Fruit fly (Drosophila melanogaster) whole organism, wandering third instar larva: ENCODE data around the gene ZnT86D.

Experiments
- Abd-B ChIP-seq: fragments of >200 bp; optimal IDR thresholded peaks from 2 replicates; lab custom pipeline; 2017; ENCODE audit warnings: missing biosample characterization, missing genetic modification characterization
- CG32264 ChIP-seq: fragments of 200-800 bp; sonication (Bioruptor generic); optimal IDR thresholded peaks from 2 replicates; lab custom pipeline; 2016; ENCODE audit warnings: missing biosample characterization, missing genetic modification characterization
- CG9705 ChIP-seq: fragments of 200-800 bp; sonication (Bioruptor generic); optimal IDR thresholded peaks from 2 replicates; lab custom pipeline; 2018; ENCODE audit warnings: missing biosample characterization, mild to moderate bottlenecking, missing genetic modification characterization
- Dfd ChIP-seq: fragments of >200 bp; optimal IDR thresholded peaks from 2 replicates; lab custom pipeline; 2017; ENCODE audit warnings: missing biosample characterization, missing genetic modification characterization
- GATAd ChIP-seq: sonication (Bioruptor generic); optimal IDR thresholded peaks from 2 replicates; lab custom pipeline; 2016; ENCODE audit warnings: missing biosample characterization, missing genetic modification characterization
- HLH106 ChIP-seq: fragments of 200-800 bp; optimal IDR thresholded peaks from 3 replicates; lab custom pipeline; 2019; ENCODE audit warnings: missing biosample characterization, mild to moderate bottlenecking, missing genetic modification characterization, moderate library complexity
- Hnf4 ChIP-seq: fragments of 200-800 bp; sonication (Bioruptor generic); optimal IDR thresholded peaks from 2 replicates; lab custom pipeline; 2016; ENCODE audit warnings: missing biosample characterization, mild to moderate bottlenecking, missing genetic modification characterization
- Hr83 ChIP-seq: fragments of 200-300 bp; sonication (Bioruptor generic); optimal IDR thresholded peaks from 2 replicates; lab custom pipeline; 2016; ENCODE audit warnings: missing biosample characterization, mild to moderate bottlenecking, missing genetic modification characterization, moderate library complexity; ENCODE audit not compliant: poor library complexity, severe bottlenecking
- Jra ChIP-seq: sonication (Bioruptor generic); optimal IDR thresholded peaks from 2 replicates; lab custom pipeline; 2016; ENCODE audit warnings: missing biosample characterization, missing genetic modification characterization
- Myc ChIP-seq: fragments of >200 bp; optimal IDR thresholded peaks from 2 replicates; lab custom pipeline; 2017
- N ChIP-seq: fragments of >200 bp; optimal IDR thresholded peaks from 2 replicates; lab custom pipeline; 2018; ENCODE audit warnings: missing biosample characterization, missing external identifiers, missing genetic modification characterization
- OdsH ChIP-seq: fragments of 200-800 bp; sonication (Bioruptor generic); optimal IDR thresholded peaks from 2 replicates; lab custom pipeline; 2016; ENCODE audit warnings: missing biosample characterization, mild to moderate bottlenecking, missing genetic modification characterization
- Rel ChIP-seq, 2 experiments: fragments of 200-800 bp; sonication (Bioruptor generic) in 1 of 2; optimal IDR thresholded peaks; 2 replicates in 1 of 2; 3 replicates in 1 of 2; lab custom pipeline; 2016 to 2019; ENCODE audit warnings: mild to moderate bottlenecking in 2 of 2, missing biosample characterization in 2 of 2, missing genetic modification characterization in 2 of 2, moderate library complexity in 1 of 2
- Sp1 ChIP-seq: fragments of 200-800 bp; sonication (Bioruptor generic); optimal IDR thresholded peaks from 3 replicates; lab custom pipeline; 2019; ENCODE audit warnings: missing biosample characterization, mild to moderate bottlenecking, missing genetic modification characterization, moderate library complexity
- br ChIP-seq: fragments of 200-800 bp; sonication (Bioruptor generic); optimal IDR thresholded peaks from 2 replicates; lab custom pipeline; 2016; ENCODE audit warnings: missing biosample characterization, missing genetic modification characterization
- brk ChIP-seq: fragments of 200-800 bp; sonication (Bioruptor generic); optimal IDR thresholded peaks from 2 replicates; lab custom pipeline; 2016; ENCODE audit warnings: missing biosample characterization, mild to moderate bottlenecking, missing genetic modification characterization
- dl ChIP-seq, 2 experiments: fragments of 175-275, 200-275 bp in 1 of 2; fragments of 200-275 bp in 1 of 2; sonication (Bioruptor generic); optimal IDR thresholded peaks; lab custom pipeline; 2018; ENCODE audit warnings: mild to moderate bottlenecking in 2 of 2, missing biosample characterization in 2 of 2, missing genetic modification characterization in 2 of 2, moderate library complexity in 2 of 2; ENCODE audit not compliant: partially characterized antibody in 2 of 2, insufficient read depth in 1 of 2
- dmrt93B ChIP-seq: fragments of 200-800 bp; sonication (Bioruptor generic); optimal IDR thresholded peaks from 2 replicates; lab custom pipeline; 2018; ENCODE audit warnings: missing biosample characterization, mild to moderate bottlenecking, missing genetic modification characterization
- dsf ChIP-seq: sonication (Bioruptor generic); optimal IDR thresholded peaks from 2 replicates; lab custom pipeline; 2016; ENCODE audit warnings: missing biosample characterization, missing genetic modification characterization, borderline replicate concordance
- ey ChIP-seq: fragments of 200-800 bp; sonication (Bioruptor generic); optimal IDR thresholded peaks from 2 replicates; lab custom pipeline; 2016; ENCODE audit warnings: missing biosample characterization, missing genetic modification characterization
- foxo ChIP-seq, 2 experiments: fragments of 200-800 bp; sonication (Bioruptor generic); optimal IDR thresholded peaks; 2 replicates in 1 of 2; 3 replicates in 1 of 2; lab custom pipeline; 2016 to 2017; ENCODE audit warnings: missing biosample characterization in 2 of 2, missing genetic modification characterization in 2 of 2
- fru ChIP-seq: fragments of 200-800 bp; sonication (Bioruptor generic); optimal IDR thresholded peaks from 3 replicates; lab custom pipeline; 2016; ENCODE audit warnings: missing biosample characterization, mild to moderate bottlenecking, missing genetic modification characterization
- h ChIP-seq: fragments of 200-800 bp; sonication (Bioruptor generic); optimal IDR thresholded peaks from 3 replicates; lab custom pipeline; 2016; ENCODE audit warnings: missing biosample characterization, mild to moderate bottlenecking, missing genetic modification characterization
- lola ChIP-seq: fragments of >200 bp; optimal IDR thresholded peaks from 2 replicates; lab custom pipeline; 2017; ENCODE audit warnings: missing biosample characterization, missing genetic modification characterization
- pan ChIP-seq: fragments of >200 bp; optimal IDR thresholded peaks from 2 replicates; lab custom pipeline; 2017
- psq ChIP-seq: fragments of 200-800 bp; sonication (Bioruptor generic); optimal IDR thresholded peaks from 3 replicates; lab custom pipeline; 2017; ENCODE audit warnings: missing biosample characterization, mild to moderate bottlenecking, missing genetic modification characterization, moderate library complexity
- rgr ChIP-seq: fragments of 200-800 bp; sonication (Bioruptor generic); optimal IDR thresholded peaks from 3 replicates; lab custom pipeline; 2016; ENCODE audit warnings: missing biosample characterization, mild to moderate bottlenecking, missing genetic modification characterization
- sage ChIP-seq: fragments of 200-800 bp; sonication (Bioruptor generic); optimal IDR thresholded peaks from 2 replicates; lab custom pipeline; 2016; ENCODE audit warnings: missing biosample characterization, mild to moderate bottlenecking, missing genetic modification characterization
- sv ChIP-seq: fragments of 200-800 bp; sonication (Bioruptor generic); optimal IDR thresholded peaks from 3 replicates; lab custom pipeline; 2016; ENCODE audit warnings: missing biosample characterization, missing genetic modification characterization
- tai ChIP-seq: sonication (Bioruptor generic); optimal IDR thresholded peaks from 2 replicates; lab custom pipeline; 2016; ENCODE audit warnings: missing biosample characterization, missing genetic modification characterization
- usp ChIP-seq: fragments of >200 bp; optimal IDR thresholded peaks from 2 replicates; lab custom pipeline; 2017; ENCODE audit warnings: missing biosample characterization, missing genetic modification characterization
- woc ChIP-seq: sonication (Bioruptor generic); optimal IDR thresholded peaks from 2 replicates; lab custom pipeline; 2016; ENCODE audit warnings: missing biosample characterization, mild to moderate bottlenecking, missing genetic modification characterization

Gene ZnT86D

DNA sequence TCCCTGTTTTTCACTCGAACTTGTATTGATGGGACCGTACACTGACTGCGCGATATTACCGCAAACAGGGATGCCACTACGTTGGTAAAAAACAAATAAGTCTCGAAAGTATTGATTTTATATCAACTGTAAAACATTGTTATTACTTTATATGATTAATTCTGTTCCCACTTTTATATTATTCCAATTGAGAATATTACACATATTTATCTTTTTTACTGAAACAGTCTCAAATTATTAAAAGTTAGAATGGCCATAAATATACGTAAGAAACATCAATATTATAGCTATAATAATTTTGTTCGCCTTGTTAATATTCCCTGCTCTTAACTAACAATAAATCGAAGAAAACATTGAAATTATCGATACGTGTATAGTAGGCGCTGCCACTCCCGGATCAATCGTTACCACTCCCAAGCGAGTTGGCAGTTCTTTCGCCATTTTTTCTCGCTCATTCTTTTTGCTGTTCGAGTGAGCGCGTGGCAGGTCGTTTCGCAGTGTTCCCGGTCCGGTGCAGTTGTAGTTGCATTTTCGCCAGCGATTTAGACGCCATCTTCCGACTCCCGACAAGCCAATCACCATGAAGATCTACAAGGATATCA is 4.4 kb downstream of the ZnT86D start, which contains the start of the genes SdhC and Tctp (continued):
- TF ChIP-seq Rel (GFP tag; optimal IDR thresholded peaks at IDR 0.05; lab: Kevin White, UChicago) (no peak), Rel (tag; optimal IDR thresholded peaks at IDR 0.05; lab: Kevin White, UChicago) (peak; percentile 52), Sp1 (GFP tag; lab: Kevin White, UChicago) (peak; percentile 66), rgr (GFP tag; lab: Kevin White, UChicago) (peak; percentile 57), brk (GFP tag; lab: Kevin White, UChicago) (peak; percentile 77)
- TF ChIP-seq, all 38 proteins: peak for 22

DNA sequence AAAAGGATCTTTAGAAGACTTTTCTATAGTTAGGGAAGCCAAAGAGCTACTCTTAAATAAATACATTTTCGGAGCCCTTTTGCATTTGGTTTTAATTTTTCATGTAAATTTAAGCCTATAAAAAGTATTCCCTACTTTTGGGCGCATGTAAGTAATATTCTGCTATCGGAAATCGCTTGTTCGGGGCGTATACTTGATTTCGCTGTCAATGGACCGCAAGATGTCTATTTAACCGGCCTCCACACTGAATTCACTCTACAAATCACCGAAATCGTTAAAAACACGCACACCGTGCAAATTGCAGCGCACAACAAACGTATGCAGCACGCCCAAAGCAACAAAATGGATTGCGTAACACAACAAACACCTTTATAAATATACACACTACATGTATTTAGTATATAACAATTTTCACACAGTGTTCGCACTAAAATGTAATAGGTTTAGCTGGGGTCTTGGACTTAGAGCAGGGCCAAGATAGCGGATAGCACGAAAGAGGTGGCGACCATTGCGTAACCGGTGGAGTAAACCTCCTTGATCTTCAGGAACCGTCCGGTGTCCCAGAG is 5.5 kb downstream of the ZnT86D start:
- TF ChIP-seq Sp1 (GFP tag; lab: Kevin White, UChicago): no peak
- no peak for TF ChIP-seq woc (GFP tag; lab: Kevin White, UChicago)
- TF ChIP-seq fru: no peak
- TF ChIP-seq Myc (lab: Kevin White, UChicago): peak; percentile 13
- TF ChIP-seq lola (GFP tag; lab: Kevin White, UChicago): no peak
- no peak for TF ChIP-seq psq (GFP tag; lab: Kevin White, UChicago)
- no peak for TF ChIP-seq GATAd
- no peak for TF ChIP-seq br
- no peak for TF ChIP-seq dsf (GFP tag; lab: Kevin White, UChicago)
- peak; percentile 6 for TF ChIP-seq brk (GFP tag; lab: Kevin White, UChicago)
- TF ChIP-seq rgr (GFP tag; lab: Kevin White, UChicago): no peak

DNA sequence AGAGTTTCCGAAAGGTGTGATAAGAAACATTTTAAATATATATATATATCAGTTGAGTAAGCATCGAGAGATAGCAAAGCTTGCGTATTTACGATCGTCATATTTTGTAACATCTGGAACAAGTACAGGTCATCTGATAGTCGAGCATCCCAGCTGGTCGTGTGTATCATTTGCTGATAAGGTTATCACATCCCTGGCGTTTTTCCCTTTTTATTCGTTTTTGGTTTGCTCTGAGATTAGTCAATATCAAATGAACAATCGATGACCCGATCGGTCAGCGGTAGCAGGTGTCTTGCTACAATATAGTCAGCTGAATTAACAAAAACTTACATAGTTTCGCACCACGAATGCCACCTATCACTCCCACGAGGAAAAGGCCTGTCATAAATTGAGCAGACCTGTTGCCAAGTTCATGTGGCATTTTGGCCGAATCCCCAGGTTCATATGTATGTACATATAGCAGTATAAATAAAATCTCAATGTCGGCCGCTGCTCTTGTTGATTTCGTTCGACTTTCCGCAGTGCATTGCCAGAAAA is 13.4 kb downstream of the ZnT86D start:
- TF ChIP-seq Jra (GFP tag; lab: Kevin White, UChicago) (no peak), brk (GFP tag; lab: Kevin White, UChicago) (peak; percentile 86), Sp1 (GFP tag; lab: Kevin White, UChicago) (peak; percentile 74), Hnf4 (peak; percentile 50), Hr83 (GFP tag; lab: Kevin White, UChicago) (no peak), ey (GFP tag; lab: Kevin White, UChicago) (peak; percentile 69), Rel (GFP tag; optimal IDR thresholded peaks at IDR 0.05; lab: Kevin White, UChicago) (peak; percentile 77), Rel (tag; optimal IDR thresholded peaks at IDR 0.05; lab: Kevin White, UChicago) (peak; percentile 42), Dfd (GFP tag; lab: Kevin White, UChicago) (no peak), HLH106 (peak; percentile 65), N (GFP tag; lab: Kevin White, UChicago) (no peak), CG32264 (peak; percentile 55), br (peak; percentile 56), woc (GFP tag; lab: Kevin White, UChicago) (peak; percentile 53), CG9705 (no peak), foxo (GFP tag; optimal IDR thresholded peaks at IDR 0.05; lab: Kevin White, UChicago) (peak; percentile 39 to 81), usp (GFP tag; lab: Kevin White, UChicago) (no peak), psq (GFP tag; lab: Kevin White, UChicago) (peak; percentile 74), OdsH (GFP tag; lab: Kevin White, UChicago) (peak; percentile 85), h (GFP tag; lab: Kevin White, UChicago) (peak; percentile 85), pan (lab: Kevin White, UChicago) (peak; percentile 61), dmrt93B (GFP tag; lab: Kevin White, UChicago) (peak; percentile 32), tai (GFP tag; lab: Kevin White, UChicago) (no peak), dl (GFP tag; optimal IDR thresholded peaks at IDR 0.05; lab: Kevin White, UChicago; ENCODE audit: insufficient read depth in 1 of 2, partially characterized antibody in 2 of 2) (no peak), dsf (GFP tag; lab: Kevin White, UChicago) (no peak), Abd-B (GFP tag; lab: Kevin White, UChicago) (no peak), sage (GFP tag; lab: Kevin White, UChicago) (peak; percentile 80), rgr (GFP tag; lab: Kevin White, UChicago) (peak; percentile 86), sv (GFP tag; lab: Kevin White, UChicago) (peak; percentile 39), fru (peak; percentile 76), lola (GFP tag; lab: Kevin White, UChicago) (no peak)
